Worm (Caenorhabditis elegans) whole organism, L2 larva: ENCODE results near the gene parn-1.
A peak's percentile ranks its signal among the peaks of the same experiment; 100 is the strongest.

Experiments
- C34F6.9 ChIP-seq: fragments of 150-350 bp; optimal IDR thresholded peaks from 2 replicates; lab custom pipeline; 2014; ENCODE audit warnings: missing biosample characterization, missing genetic modification characterization
- R02D3.7 ChIP-seq: fragments of 150-350 bp; optimal IDR thresholded peaks from 2 replicates; lab custom pipeline; 2014; ENCODE audit warnings: missing biosample characterization, missing genetic modification characterization
- alr-1 ChIP-seq: fragments of 150-350 bp; optimal IDR thresholded peaks from 2 replicates; lab custom pipeline; 2014; ENCODE audit warnings: missing biosample characterization, missing genetic modification characterization
- aly-2 ChIP-seq: fragments of 150-350 bp; optimal IDR thresholded peaks from 2 replicates; lab custom pipeline; 2014; ENCODE audit warnings: missing biosample characterization, missing genetic modification characterization
- ama-1 ChIP-seq: fragments of 150-350 bp; optimal IDR thresholded peaks from 2 replicates; lab custom pipeline; 2018; ENCODE audit warnings: inconsistent platforms
- blmp-1 ChIP-seq: sonication (generic microtip); optimal IDR thresholded peaks from 2 replicates; lab custom pipeline; 2017; ENCODE audit warnings: missing genetic modification characterization, mild to moderate bottlenecking, missing compliant biosample characterization, antibody characterized with exemption, moderate library complexity; ENCODE audit not compliant: insufficient read depth
- ceh-82 ChIP-seq: fragments of 150-350 bp; optimal IDR thresholded peaks from 2 replicates; lab custom pipeline; 2014; ENCODE audit warnings: missing biosample characterization, missing genetic modification characterization
- egl-27 ChIP-seq: sonication (generic microtip); optimal IDR thresholded peaks from 3 replicates; lab custom pipeline; 2017; ENCODE audit warnings: missing biosample characterization, missing genetic modification reagents, missing genetic modification characterization
- fos-1 ChIP-seq: fragments of 150-350 bp; optimal IDR thresholded peaks from 2 replicates; lab custom pipeline; 2014; ENCODE audit warnings: missing biosample characterization, missing genetic modification characterization
- gmeb-1 ChIP-seq: fragments of 150-350 bp; optimal IDR thresholded peaks from 2 replicates; lab custom pipeline; 2014; ENCODE audit warnings: missing biosample characterization, missing genetic modification characterization
- lin-11 ChIP-seq: fragments of 150-350 bp; sonication (generic microtip); optimal IDR thresholded peaks from 2 replicates; lab custom pipeline; 2014; ENCODE audit warnings: missing biosample characterization, missing genetic modification characterization, inconsistent platforms, mixed read lengths
- lin-13 ChIP-seq: fragments of 150-350 bp; optimal IDR thresholded peaks from 2 replicates; lab custom pipeline; 2014; ENCODE audit warnings: missing biosample characterization, missing genetic modification reagents, missing genetic modification characterization
- lsy-2 ChIP-seq, 2 experiments: fragments of 150-350 bp in 1 of 2; sonication (generic microtip) in 1 of 2; optimal IDR thresholded peaks; 2 replicates each; lab custom pipeline; 2014 to 2017; ENCODE audit warnings: missing biosample characterization in 2 of 2, missing genetic modification characterization in 2 of 2
- nhr-10 ChIP-seq: sonication (generic microtip); optimal IDR thresholded peaks from 2 replicates; lab custom pipeline; 2017; ENCODE audit warnings: missing biosample characterization, missing genetic modification characterization
- nhr-11 ChIP-seq: fragments of 150-350 bp; optimal IDR thresholded peaks from 2 replicates; lab custom pipeline; 2014; ENCODE audit warnings: missing biosample characterization, missing genetic modification characterization
- nhr-12 ChIP-seq: fragments of 150-350 bp; optimal IDR thresholded peaks from 2 replicates; lab custom pipeline; 2014; ENCODE audit warnings: missing biosample characterization, missing genetic modification characterization
- nhr-129 ChIP-seq: fragments of 150-350 bp; optimal IDR thresholded peaks from 2 replicates; lab custom pipeline; 2014; ENCODE audit warnings: missing biosample characterization, missing genetic modification characterization
- nhr-21 ChIP-seq: fragments of 150-350 bp; optimal IDR thresholded peaks from 2 replicates; lab custom pipeline; 2014; ENCODE audit warnings: missing biosample characterization, missing genetic modification characterization
- nhr-23 ChIP-seq: fragments of 150-350 bp; optimal IDR thresholded peaks from 2 replicates; lab custom pipeline; 2014; ENCODE audit warnings: missing biosample characterization, missing genetic modification reagents, missing genetic modification characterization
- nhr-237 ChIP-seq: fragments of 150-350 bp; optimal IDR thresholded peaks from 2 replicates; lab custom pipeline; 2014; ENCODE audit warnings: missing biosample characterization, missing genetic modification characterization
- peb-1 ChIP-seq: fragments of 150-350 bp; optimal IDR thresholded peaks from 2 replicates; lab custom pipeline; 2014; ENCODE audit warnings: missing biosample characterization, missing genetic modification characterization
- sem-4 ChIP-seq: fragments of 150-350 bp; optimal IDR thresholded peaks from 2 replicates; lab custom pipeline; 2014; ENCODE audit warnings: missing biosample characterization, missing genetic modification reagents, missing genetic modification characterization
- skn-1 ChIP-seq: sonication (generic microtip); optimal IDR thresholded peaks from 2 replicates; lab custom pipeline; 2017; ENCODE audit warnings: missing biosample characterization, missing genetic modification characterization
- sma-3 ChIP-seq: sonication (generic microtip); optimal IDR thresholded peaks from 2 replicates; lab custom pipeline; 2016; ENCODE audit warnings: missing genetic modification reagents, missing genetic modification characterization, missing compliant biosample characterization
- sma-9 ChIP-seq, 2 experiments: fragments of 150-350 bp in 1 of 2; sonication (generic microtip) in 1 of 2; optimal IDR thresholded peaks; 2 replicates each; lab custom pipeline; 2014 to 2016; ENCODE audit warnings: missing genetic modification characterization in 2 of 2, mild to moderate bottlenecking in 1 of 2, missing biosample characterization in 1 of 2, missing compliant biosample characterization in 1 of 2, missing genetic modification reagents in 1 of 2, moderate library complexity in 1 of 2
- snpc-4 ChIP-seq: fragments of 150-350 bp; optimal IDR thresholded peaks from 2 replicates; lab custom pipeline; 2014; ENCODE audit warnings: missing biosample characterization, missing genetic modification characterization
- unc-39 ChIP-seq: fragments of 150-350 bp; optimal IDR thresholded peaks from 2 replicates; lab custom pipeline; 2014; ENCODE audit warnings: missing biosample characterization, missing genetic modification characterization
- unc-55 ChIP-seq: fragments of 150-350 bp; sonication (generic microtip); optimal IDR thresholded peaks from 3 replicates; lab custom pipeline; 2014; ENCODE audit warnings: missing biosample characterization, missing genetic modification reagents, missing genetic modification characterization
- zag-1 ChIP-seq: fragments of 150-350 bp; optimal IDR thresholded peaks from 2 replicates; lab custom pipeline; 2014; ENCODE audit warnings: missing biosample characterization, missing genetic modification characterization
- ztf-1 ChIP-seq: fragments of 200-800 bp; sonication (Bioruptor generic); conservative IDR thresholded peaks from 2 replicates; pipeline ENCODE4 v1.3.6; 2022; ENCODE audit warnings: missing genetic modification characterization, missing compliant biosample characterization

parn-1 gene

ce11 chrV:12658142-12658541 is 36.9 kb downstream of the parn-1 start, which contains the start of gene W05B10.6:
Gene W05B10.6 (minus strand): TSS chrV:12658242.
- TF ChIP-seq sem-4 (tag; lab: Kevin White, UChicago) (no peak), aly-2 (tag; lab: Kevin White, UChicago) (no peak), alr-1 (tag; lab: Kevin White, UChicago) (no peak), unc-39 (tag; lab: Kevin White, UChicago) (no peak), nhr-10 (tag; lab: Kevin White, UChicago) (no peak), sma-3 (GFP tag; lab: Kevin White, UChicago) (no peak), C34F6.9 (tag; lab: Kevin White, UChicago) (no peak), ama-1 (no peak), nhr-21 (tag; lab: Kevin White, UChicago) (no peak), skn-1 (tag; lab: Kevin White, UChicago) (no peak), peb-1 (no peak), fos-1 (tag; lab: Kevin White, UChicago) (no peak), lin-11 (no peak), lsy-2 (tag; optimal IDR thresholded peaks at IDR 0.05; lab: Kevin White, UChicago) (no peak), snpc-4 (no peak), nhr-237 (no peak), ztf-1 (GFP tag; lab: Robert Waterston, UW) (no peak)

ce11 chrV:12649636-12650035 is 45.4 kb downstream of the parn-1 start, which contains the start of gene lin-25:
Gene lin-25 (plus strand): TSS chrV:12649925.
- TF ChIP-seq ama-1 (no peak), snpc-4 (peak; percentile 20), lsy-2 (tag; optimal IDR thresholded peaks at IDR 0.05; lab: Kevin White, UChicago) (peak in 1 of 2 experiments; percentile 59), nhr-129 (peak; percentile 54), skn-1 (tag; lab: Kevin White, UChicago) (no peak), unc-55 (GFP tag; lab: Kevin White, UChicago) (peak; percentile 60), fos-1 (tag; lab: Kevin White, UChicago) (peak; percentile 46), nhr-11 (tag; lab: Kevin White, UChicago) (no peak), zag-1 (tag; lab: Kevin White, UChicago) (peak; percentile 25), sma-3 (GFP tag; lab: Kevin White, UChicago) (no peak), C34F6.9 (tag; lab: Kevin White, UChicago) (peak; percentile 44)

ce11 chrV:12649213-12649612 is 45.8 kb downstream of the parn-1 start, which contains the start of gene gpa-9:
Gene gpa-9 (minus strand): TSS chrV:12649313.
- no peak for TF ChIP-seq egl-27 (tag; lab: Kevin White, UChicago)

ce11 chrV:12644500-12644899 is 50.6 kb downstream of the parn-1 start, which contains the start of gene F56H9.8:
Gene F56H9.8 (plus strand): TSS chrV:12644800.
- TF ChIP-seq sma-3 (GFP tag; lab: Kevin White, UChicago) (no peak), lin-11 (no peak), blmp-1 (tag; lab: Kevin White, UChicago) (no peak), nhr-12 (tag; lab: Kevin White, UChicago) (no peak), zag-1 (tag; lab: Kevin White, UChicago) (no peak), nhr-23 (tag; lab: Kevin White, UChicago) (no peak), nhr-10 (tag; lab: Kevin White, UChicago) (no peak), egl-27 (tag; lab: Kevin White, UChicago) (no peak), unc-55 (GFP tag; lab: Kevin White, UChicago) (no peak), fos-1 (tag; lab: Kevin White, UChicago) (no peak), sma-9 (GFP tag; optimal IDR thresholded peaks at IDR 0.05; lab: Kevin White, UChicago) (no peak), sma-9 (tag; optimal IDR thresholded peaks at IDR 0.05; lab: Kevin White, UChicago) (no peak), R02D3.7 (tag; lab: Kevin White, UChicago) (no peak), lin-13 (no peak), ama-1 (no peak), sem-4 (tag; lab: Kevin White, UChicago) (no peak), ztf-1 (GFP tag; lab: Robert Waterston, UW) (no peak), ceh-82 (tag; lab: Kevin White, UChicago) (no peak), skn-1 (tag; lab: Kevin White, UChicago) (no peak), alr-1 (tag; lab: Kevin White, UChicago) (no peak), gmeb-1 (tag; lab: Kevin White, UChicago) (no peak)
